Worm (Caenorhabditis elegans): ENCODE measurements around the gene EEED8.15.

DNA sequence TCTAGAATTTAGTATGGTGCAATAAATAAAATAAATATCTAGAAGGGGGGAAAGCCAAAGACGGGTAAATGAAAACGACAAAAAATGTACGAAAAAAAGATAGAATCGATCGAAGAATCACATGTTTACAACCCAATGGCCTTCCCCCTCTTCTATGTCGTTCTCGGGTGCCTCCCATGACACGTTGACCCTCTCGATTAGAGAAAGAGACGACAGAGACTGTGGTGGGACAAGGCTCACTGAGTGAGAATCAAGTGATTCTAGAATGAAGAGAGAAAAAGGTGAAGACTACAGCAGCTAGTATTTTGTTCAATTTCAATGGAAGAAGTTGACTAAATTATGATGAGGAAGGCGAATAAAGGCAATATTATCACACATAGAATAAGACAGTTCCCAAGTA, 7.0 kb downstream of the EEED8.15 start:
- TF ChIP-seq lin-13 (tag; optimal IDR thresholded peaks at IDR 0.05) (no peak), nhr-28 (tag; optimal IDR thresholded peaks at IDR 0.05) (no peak), unc-62 (GFP tag; optimal IDR thresholded peaks at IDR 0.05) (peak; percentile 39), elt-3 (tag; optimal IDR thresholded peaks at IDR 0.05) (no peak), sptf-1 (tag; optimal IDR thresholded peaks at IDR 0.05) (peak; percentile 38), elt-1 (tag; optimal IDR thresholded peaks at IDR 0.05; ENCODE audit: borderline replicate concordance, insufficient read depth) (no peak)
